Worm (Caenorhabditis elegans): ENCODE measurements around the gene F53C3.6.

DNA sequence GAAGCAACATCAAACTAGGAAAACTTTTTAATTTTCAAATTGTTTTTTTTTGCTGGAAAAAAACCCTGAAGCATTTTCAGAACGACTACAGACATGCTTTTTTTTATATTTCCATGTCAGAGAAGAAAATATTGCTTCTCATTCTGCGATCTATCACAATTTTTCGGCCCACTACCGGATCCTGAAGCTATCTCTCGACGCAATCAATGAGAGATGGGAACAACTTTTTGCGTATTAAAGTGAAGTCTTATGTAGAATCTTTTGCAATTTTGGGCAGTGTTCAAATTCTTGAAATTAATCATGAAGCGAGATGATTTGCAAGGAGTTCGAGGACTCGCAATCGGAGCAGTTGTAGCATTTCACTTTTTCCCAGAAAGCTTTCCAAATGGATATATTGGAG, 28.3 kb upstream of the F53C3.6 start, which contains the start of gene oac-10:
- TF ChIP-seq D2030.7 (GFP tag; IDR thresholded peaks at IDR 0.05) = no peak
- TF ChIP-seq hsf-1 (GFP tag; IDR thresholded peaks at IDR 0.05) = no peak
- no peak for TF ChIP-seq bed-2 (GFP tag; IDR thresholded peaks at IDR 0.05)
- no peak for TF ChIP-seq F10E7.11 (tag; optimal IDR thresholded peaks at IDR 0.05)
- no peak for TF ChIP-seq lag-1 (GFP tag; IDR thresholded peaks at IDR 0.05)
